Worm (Caenorhabditis elegans): ENCODE measurements around the gene psmd-9.

psmd-9 gene

ce11 chrII:6870803-6871202 lies 31.1 kb upstream of the psmd-9 start, which contains the start of gene clhm-1:
Gene clhm-1 (minus strand): TSS chrII:6871009.
- peak; percentile 17 for TF ChIP-seq nfya-1 (tag; optimal IDR thresholded peaks at IDR 0.05; ENCODE audit: insufficient read depth)
- no peak for TF ChIP-seq ztf-11 (tag; optimal IDR thresholded peaks at IDR 0.05)
- no peak for TF ChIP-seq nhr-77 (tag; optimal IDR thresholded peaks at IDR 0.05)
- no peak for TF ChIP-seq nhr-43 (tag; optimal IDR thresholded peaks at IDR 0.05; ENCODE audit: poor library complexity, severe bottlenecking)
- TF ChIP-seq sea-2 (GFP tag; optimal IDR thresholded peaks at IDR 0.05): no peak

DNA sequence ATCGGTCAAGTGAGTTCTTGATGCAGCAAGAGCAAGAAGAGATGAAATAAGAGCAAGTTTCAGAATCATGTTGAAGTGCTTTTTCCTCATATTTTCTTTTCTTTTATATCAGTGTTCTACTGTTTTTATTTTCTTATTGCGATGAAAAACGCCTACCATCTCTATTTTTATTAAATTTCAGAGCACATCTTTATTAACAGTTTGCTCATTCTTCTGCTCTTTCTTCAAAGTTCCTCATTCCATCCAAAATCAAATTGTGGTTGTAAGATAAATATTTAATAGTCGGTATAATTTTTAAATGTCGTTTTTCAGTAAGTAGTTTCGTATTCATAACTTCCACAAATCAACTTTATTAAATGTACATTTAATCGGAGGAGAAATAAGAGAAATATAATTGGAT lies 29.4 kb upstream of the psmd-9 start, which contains the start of gene C44B7.5:
Gene C44B7.5, minus strand, starts transcription at position 101 of the 400 bp plus-strand sequence.
- TF ChIP-seq ztf-4 (tag; optimal IDR thresholded peaks at IDR 0.05) (no peak), nhr-23 (tag; optimal IDR thresholded peaks at IDR 0.05) (no peak), ceh-82 (tag; optimal IDR thresholded peaks at IDR 0.05) (no peak), hmg-11 (tag; optimal IDR thresholded peaks at IDR 0.05) (no peak), elt-2 (tag; optimal IDR thresholded peaks at IDR 0.05) (no peak), mdl-1 (tag; optimal IDR thresholded peaks at IDR 0.05) (no peak), nhr-11 (tag; optimal IDR thresholded peaks at IDR 0.05) (no peak), nhr-28 (tag; optimal IDR thresholded peaks at IDR 0.05) (no peak), mml-1 (tag; optimal IDR thresholded peaks at IDR 0.05) (no peak), R02D3.7 (tag; optimal IDR thresholded peaks at IDR 0.05) (no peak), eor-1 (tag; optimal IDR thresholded peaks at IDR 0.05) (no peak), zag-1 (tag; optimal IDR thresholded peaks at IDR 0.05) (no peak), nhr-25 (tag; optimal IDR thresholded peaks at IDR 0.05) (no peak), lin-15B (tag; optimal IDR thresholded peaks at IDR 0.05) (no peak), fkh-10 (GFP tag; optimal IDR thresholded peaks at IDR 0.05) (no peak), unc-39 (tag; optimal IDR thresholded peaks at IDR 0.05) (no peak), ztf-11 (tag; optimal IDR thresholded peaks at IDR 0.05) (no peak)

ce11 chrII:6876957-6877356 lies 24.9 kb upstream of the psmd-9 start, which contains the start of gene slc-36.5:
Gene slc-36.5 (minus strand): TSS chrII:6877057.
- no peak for TF ChIP-seq mdl-1 (tag; optimal IDR thresholded peaks at IDR 0.05)
- TF ChIP-seq ceh-16 (tag; optimal IDR thresholded peaks at IDR 0.05): no peak
- TF ChIP-seq ztf-11 (tag; optimal IDR thresholded peaks at IDR 0.05): no peak
- no peak for TF ChIP-seq lsy-12 (tag; optimal IDR thresholded peaks at IDR 0.05)
- TF ChIP-seq fkh-2 (tag; optimal IDR thresholded peaks at IDR 0.05): no peak
- TF ChIP-seq eor-1 (tag; optimal IDR thresholded peaks at IDR 0.05): no peak
- no peak for TF ChIP-seq nhr-77 (tag; optimal IDR thresholded peaks at IDR 0.05)
- TF ChIP-seq ceh-28 (tag; optimal IDR thresholded peaks at IDR 0.05): no peak
- TF ChIP-seq skn-1 (tag; optimal IDR thresholded peaks at IDR 0.05): no peak
- TF ChIP-seq nhr-23 (tag; optimal IDR thresholded peaks at IDR 0.05): no peak
- no peak for TF ChIP-seq nhr-76 (tag; optimal IDR thresholded peaks at IDR 0.05)
- TF ChIP-seq egl-5 (tag; optimal IDR thresholded peaks at IDR 0.05): no peak
- no peak for TF ChIP-seq unc-39 (tag; optimal IDR thresholded peaks at IDR 0.05)
- TF ChIP-seq ceh-82 (tag; optimal IDR thresholded peaks at IDR 0.05): no peak
- no peak for TF ChIP-seq ZK546.5 (tag; optimal IDR thresholded peaks at IDR 0.05)
- TF ChIP-seq elt-1 (tag; optimal IDR thresholded peaks at IDR 0.05): no peak
- TF ChIP-seq pqm-1 (tag; optimal IDR thresholded peaks at IDR 0.05): no peak
- TF ChIP-seq jun-1 (tag; optimal IDR thresholded peaks at IDR 0.05): no peak
- no peak for TF ChIP-seq nhr-237 (tag; optimal IDR thresholded peaks at IDR 0.05)
- TF ChIP-seq pha-4 (tag; optimal IDR thresholded peaks at IDR 0.05): no peak

- TF ChIP-seq ZK546.5 (tag; optimal IDR thresholded peaks at IDR 0.05): no peak
- TF ChIP-seq ztf-4 (tag; optimal IDR thresholded peaks at IDR 0.05): no peak
- TF ChIP-seq skn-1 (tag; optimal IDR thresholded peaks at IDR 0.05): no peak
- TF ChIP-seq lin-39 (tag; optimal IDR thresholded peaks at IDR 0.05): no peak
- TF ChIP-seq nhr-28 (tag; optimal IDR thresholded peaks at IDR 0.05): no peak
- TF ChIP-seq nhr-77 (tag; optimal IDR thresholded peaks at IDR 0.05): no peak
- no peak for TF ChIP-seq nhr-76 (tag; optimal IDR thresholded peaks at IDR 0.05)
- TF ChIP-seq hmg-11 (tag; optimal IDR thresholded peaks at IDR 0.05): no peak
- no peak for TF ChIP-seq nhr-237 (tag; optimal IDR thresholded peaks at IDR 0.05)
Measured at ce11 chrII:6877881-6878280, 24.0 kb upstream of the psmd-9 start.

DNA sequence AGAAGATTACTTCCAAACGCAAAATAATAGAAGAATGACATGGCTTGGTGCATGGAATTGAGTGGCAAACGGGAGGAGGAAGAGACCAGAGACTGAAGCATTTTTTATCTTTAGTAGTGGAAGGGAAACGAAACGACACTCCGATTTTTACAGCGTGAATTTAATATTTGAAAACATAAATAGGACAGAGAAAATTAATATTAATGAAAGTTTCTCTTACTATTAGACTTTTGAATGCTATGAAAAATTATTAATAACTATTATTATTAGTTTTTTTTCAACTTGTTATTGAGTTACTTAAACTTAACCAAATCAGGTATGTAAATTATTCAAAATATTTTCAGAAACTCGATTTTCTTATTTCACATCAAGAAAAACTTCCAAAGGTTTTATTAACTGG lies 21.8 kb upstream of the psmd-9 start, which contains the start of gene C44B7.7:
Gene C44B7.7, minus strand, starts transcription at position 101 of the 400 bp plus-strand sequence.
- TF ChIP-seq ZK546.5 (tag; optimal IDR thresholded peaks at IDR 0.05): no peak
- TF ChIP-seq egl-5 (tag; optimal IDR thresholded peaks at IDR 0.05): no peak
- TF ChIP-seq mml-1 (tag; optimal IDR thresholded peaks at IDR 0.05): no peak
- no peak for TF ChIP-seq nhr-11 (tag; optimal IDR thresholded peaks at IDR 0.05)
- no peak for TF ChIP-seq pqm-1 (tag; optimal IDR thresholded peaks at IDR 0.05)
- TF ChIP-seq mdl-1 (tag; optimal IDR thresholded peaks at IDR 0.05): no peak
- TF ChIP-seq nhr-25 (tag; optimal IDR thresholded peaks at IDR 0.05): no peak
- no peak for TF ChIP-seq daf-12 (tag; optimal IDR thresholded peaks at IDR 0.05)
- no peak for TF ChIP-seq elt-3 (tag; optimal IDR thresholded peaks at IDR 0.05)
- TF ChIP-seq hmg-11 (tag; optimal IDR thresholded peaks at IDR 0.05): no peak

Measured in whole organism, L3 larva.